Fruit fly (Drosophila melanogaster) whole organism, embryonic: ENCODE results near the gene Nab2.

Experiments
- CG10147 ChIP-seq: fragments of 200-800 bp; sonication (Bioruptor generic); optimal IDR thresholded peaks from 2 replicates; lab custom pipeline; 2019; ENCODE audit warnings: missing biosample characterization, mild to moderate bottlenecking, missing genetic modification characterization, moderate library complexity
- CG10209 ChIP-seq: fragments of 200-800 bp; sonication (Bioruptor generic); optimal IDR thresholded peaks from 3 replicates; lab custom pipeline; 2017; ENCODE audit warnings: missing biosample characterization, mild to moderate bottlenecking, missing genetic modification characterization, missing genetic modification reagents
- CG12104 ChIP-seq: fragments of 200-800 bp; sonication (Bioruptor generic); optimal IDR thresholded peaks from 3 replicates; lab custom pipeline; 2016; ENCODE audit warnings: missing biosample characterization, missing genetic modification characterization
- CG12659 ChIP-seq: fragments of 200-800 bp; sonication (Bioruptor generic); optimal IDR thresholded peaks from 3 replicates; lab custom pipeline; 2017; ENCODE audit warnings: mild to moderate bottlenecking, missing biosample characterization, missing genetic modification reagents, missing genetic modification characterization
- CG13775 ChIP-seq: fragments of 200-800 bp; sonication (Bioruptor generic); optimal IDR thresholded peaks from 3 replicates; lab custom pipeline; 2017; ENCODE audit warnings: missing biosample characterization, mild to moderate bottlenecking, missing genetic modification characterization
- CG1603 ChIP-seq: fragments of 200-800 bp; sonication (Bioruptor generic); optimal IDR thresholded peaks from 2 replicates; lab custom pipeline; 2019; ENCODE audit warnings: missing biosample characterization, mild to moderate bottlenecking, missing genetic modification characterization, moderate library complexity
- CG16863 ChIP-seq: fragments of 200-800 bp; sonication (Bioruptor generic); optimal IDR thresholded peaks from 3 replicates; lab custom pipeline; 2016; ENCODE audit warnings: missing biosample characterization, missing genetic modification characterization
- CG18476 ChIP-seq: fragments of 200-800 bp; sonication (Bioruptor generic); optimal IDR thresholded peaks from 2 replicates; lab custom pipeline; 2016; ENCODE audit warnings: missing biosample characterization, mild to moderate bottlenecking, missing genetic modification characterization
- CG31224 ChIP-seq: fragments of 200-800 bp; sonication (Bioruptor generic); IDR thresholded peaks from 2 replicates; pipeline ENCODE4 v1.3.6; 2022; ENCODE audit warnings: missing biosample characterization, missing genetic modification characterization
- CG3407 ChIP-seq: fragments of 200-800 bp; sonication (Bioruptor generic); optimal IDR thresholded peaks from 2 replicates; lab custom pipeline; 2018; ENCODE audit warnings: missing biosample characterization, mild to moderate bottlenecking, missing genetic modification characterization
- CG3838 ChIP-seq: fragments of 200-800 bp; sonication (Bioruptor generic); optimal IDR thresholded peaks from 3 replicates; lab custom pipeline; 2016; ENCODE audit warnings: missing biosample characterization, missing genetic modification characterization
- CG4730 ChIP-seq: fragments of 200-800 bp; sonication (Bioruptor generic); IDR thresholded peaks from 2 replicates; pipeline ENCODE4 v1.3.6; 2022; ENCODE audit warnings: missing biosample characterization, missing genetic modification characterization
- CG4854 ChIP-seq: fragments of 200-800 bp; sonication (Bioruptor generic); optimal IDR thresholded peaks from 2 replicates; lab custom pipeline; 2016; ENCODE audit warnings: missing biosample characterization, missing genetic modification characterization, inconsistent platforms
- CG6272 ChIP-seq: fragments of 200-800 bp; sonication (Bioruptor generic); IDR thresholded peaks from 2 replicates; pipeline ENCODE4 v1.3.6; 2022; ENCODE audit warnings: missing biosample characterization, missing genetic modification characterization
- CG6791 ChIP-seq: fragments of 200-800 bp; sonication (Bioruptor generic); IDR thresholded peaks from 3 replicates; pipeline ENCODE4 v1.3.6; 2022; ENCODE audit warnings: missing biosample characterization, missing genetic modification characterization; ENCODE audit not compliant: partially characterized antibody
- CG7745 ChIP-seq: fragments of 200-800 bp; sonication (Bioruptor generic); optimal IDR thresholded peaks from 2 replicates; lab custom pipeline; 2018; ENCODE audit warnings: missing biosample characterization, mild to moderate bottlenecking, missing genetic modification characterization, moderate library complexity
- CG8281 ChIP-seq: fragments of 200-800 bp; sonication (Bioruptor generic); optimal IDR thresholded peaks from 2 replicates; lab custom pipeline; 2018; ENCODE audit warnings: missing biosample characterization, mild to moderate bottlenecking, missing genetic modification characterization, moderate library complexity
- CG8388 ChIP-seq: fragments of 200-800 bp; sonication (Bioruptor generic); optimal IDR thresholded peaks from 2 replicates; lab custom pipeline; 2019; ENCODE audit warnings: missing biosample characterization, mild to moderate bottlenecking, missing genetic modification characterization, moderate library complexity
- CG9437 ChIP-seq: fragments of 200-800 bp; sonication (Bioruptor generic); optimal IDR thresholded peaks from 2 replicates; lab custom pipeline; 2018; ENCODE audit warnings: missing biosample characterization, mild to moderate bottlenecking, missing genetic modification characterization
- CG9797 ChIP-seq: fragments of 200-800 bp; sonication (Bioruptor generic); optimal IDR thresholded peaks from 3 replicates; lab custom pipeline; 2018; ENCODE audit warnings: missing biosample characterization, mild to moderate bottlenecking, missing genetic modification characterization
- CoRest ChIP-seq: fragments of 200-800 bp; sonication (Bioruptor generic); optimal IDR thresholded peaks from 3 replicates; lab custom pipeline; 2018; ENCODE audit warnings: missing biosample characterization, mild to moderate bottlenecking, missing genetic modification characterization, moderate library complexity
- Dip3 ChIP-seq: fragments of 200-800 bp; sonication (Bioruptor generic); optimal IDR thresholded peaks from 3 replicates; lab custom pipeline; 2016; ENCODE audit warnings: missing biosample characterization, missing genetic modification characterization
- Dll ChIP-seq: fragments of 200-800 bp; sonication (Bioruptor generic); IDR thresholded peaks from 4 replicates; pipeline ENCODE4 v1.3.6; 2022; ENCODE audit warnings: missing biosample characterization, missing genetic modification characterization; ENCODE audit not compliant: partially characterized antibody
- Doc3 ChIP-seq: fragments of 200-800 bp; sonication (Bioruptor generic); IDR thresholded peaks from 3 replicates; pipeline ENCODE4 v1.3.6; 2022; ENCODE audit warnings: missing biosample characterization, missing genetic modification characterization; ENCODE audit not compliant: partially characterized antibody
- Elba2 ChIP-seq: fragments of 200-800 bp; sonication (Bioruptor generic); optimal IDR thresholded peaks from 3 replicates; lab custom pipeline; 2016; ENCODE audit warnings: missing biosample characterization, missing genetic modification characterization
- Hand ChIP-seq: fragments of 200-800 bp; sonication (Bioruptor generic); optimal IDR thresholded peaks from 2 replicates; lab custom pipeline; 2017; ENCODE audit warnings: mild to moderate bottlenecking, missing biosample characterization, missing genetic modification reagents, missing genetic modification characterization
- Lhr ChIP-seq: fragments of 200-800 bp; sonication (Bioruptor generic); optimal IDR thresholded peaks from 3 replicates; lab custom pipeline; 2017; ENCODE audit warnings: mild to moderate bottlenecking, missing biosample characterization, missing genetic modification reagents, missing genetic modification characterization
- Meics ChIP-seq: fragments of 200-800 bp; sonication (Bioruptor generic); optimal IDR thresholded peaks from 2 replicates; lab custom pipeline; 2017; ENCODE audit warnings: missing biosample characterization, mild to moderate bottlenecking, missing genetic modification characterization
- NC2β ChIP-seq: fragments of 200-800 bp; sonication (Bioruptor generic); optimal IDR thresholded peaks from 2 replicates; lab custom pipeline; 2016; ENCODE audit warnings: missing biosample characterization, missing genetic modification characterization
- Scr ChIP-seq: fragments of 200-800 bp; sonication (Bioruptor generic); IDR thresholded peaks from 2 replicates; pipeline ENCODE4 v1.3.6; 2022; ENCODE audit warnings: missing biosample characterization, missing genetic modification characterization; ENCODE audit not compliant: partially characterized antibody
- Sox100B ChIP-seq: fragments of 200-800 bp; sonication (Bioruptor generic); optimal IDR thresholded peaks from 3 replicates; lab custom pipeline; 2018; ENCODE audit warnings: missing biosample characterization, mild to moderate bottlenecking, missing genetic modification characterization
- Trl ChIP-seq, 3 experiments: fragments of >200 bp in 2 of 3; fragments of 200-800 bp in 1 of 3; sonication (Bioruptor generic) in 1 of 3; optimal IDR thresholded peaks; 2 replicates in 1 of 3; 3 replicates in 2 of 3; lab custom pipeline; 2016 to 2017; ENCODE audit warnings: missing biosample characterization in 1 of 3, missing genetic modification characterization in 1 of 3
- abd-A ChIP-seq: fragments of 200-800 bp; sonication (Bioruptor generic); optimal IDR thresholded peaks from 3 replicates; lab custom pipeline; 2019; ENCODE audit warnings: missing biosample characterization, mild to moderate bottlenecking, missing genetic modification characterization, moderate library complexity
- ap ChIP-seq: fragments of 200-800 bp; sonication (Bioruptor generic); IDR thresholded peaks from 2 replicates; pipeline ENCODE4 v1.3.6; 2022; ENCODE audit warnings: missing biosample characterization, missing genetic modification characterization
- az2 ChIP-seq: fragments of 200-800 bp; sonication (Bioruptor generic); optimal IDR thresholded peaks from 3 replicates; lab custom pipeline; 2016; ENCODE audit warnings: missing biosample characterization, missing genetic modification characterization
- corto ChIP-seq: fragments of 200-800 bp; sonication (Bioruptor generic); optimal IDR thresholded peaks from 2 replicates; lab custom pipeline; 2016; ENCODE audit warnings: missing biosample characterization, mild to moderate bottlenecking, missing genetic modification characterization, moderate library complexity
- crp ChIP-seq, 2 experiments: fragments of 200-800 bp; sonication (Bioruptor generic); optimal IDR thresholded peaks; 2 replicates in 1 of 2; 3 replicates in 1 of 2; lab custom pipeline; 2017; ENCODE audit warnings: missing biosample characterization in 2 of 2, missing genetic modification characterization in 2 of 2, mild to moderate bottlenecking in 1 of 2, moderate library complexity in 1 of 2
- ftz-f1 ChIP-seq: fragments of 200-800 bp; sonication (Bioruptor generic); optimal IDR thresholded peaks from 2 replicates; lab custom pipeline; 2016; ENCODE audit warnings: missing biosample characterization, missing genetic modification characterization
- gce ChIP-seq: fragments of 200-800 bp; sonication (Bioruptor generic); IDR thresholded peaks from 3 replicates; pipeline ENCODE4 v1.3.6; 2022; ENCODE audit warnings: missing biosample characterization, missing genetic modification characterization
- gcm2 ChIP-seq: fragments of 200-800 bp; sonication (Bioruptor generic); optimal IDR thresholded peaks from 2 replicates; lab custom pipeline; 2016; ENCODE audit warnings: missing biosample characterization, missing genetic modification characterization
- hb ChIP-seq: fragments of 200-800 bp; sonication (Bioruptor generic); IDR thresholded peaks from 3 replicates; pipeline ENCODE4 v1.3.6; 2022; ENCODE audit warnings: missing biosample characterization, missing genetic modification characterization; ENCODE audit not compliant: partially characterized antibody
- odd ChIP-seq: fragments of 200-800 bp; sonication (Bioruptor generic); optimal IDR thresholded peaks from 2 replicates; lab custom pipeline; 2017; ENCODE audit warnings: missing biosample characterization, mild to moderate bottlenecking, missing genetic modification characterization
- shn ChIP-seq: fragments of 200-800 bp; sonication (Bioruptor generic); optimal IDR thresholded peaks from 3 replicates; lab custom pipeline; 2016; ENCODE audit warnings: missing biosample characterization, missing genetic modification characterization
- slp2 ChIP-seq: fragments of 200-800 bp; sonication (Bioruptor generic); optimal IDR thresholded peaks from 2 replicates; lab custom pipeline; 2016; ENCODE audit warnings: missing biosample characterization, missing genetic modification characterization
- stc ChIP-seq: fragments of 200-800 bp; sonication (Bioruptor generic); IDR thresholded peaks from 2 replicates; pipeline ENCODE4 v1.3.6; 2022; ENCODE audit warnings: missing biosample characterization, missing genetic modification characterization
- unc-4 ChIP-seq: fragments of 200-800 bp; sonication (Bioruptor generic); IDR thresholded peaks from 2 replicates; pipeline ENCODE4 v1.3.6; 2022; ENCODE audit warnings: missing biosample characterization, missing genetic modification characterization; ENCODE audit not compliant: partially characterized antibody
- wek ChIP-seq: fragments of 200-800 bp; sonication (Bioruptor generic); optimal IDR thresholded peaks from 3 replicates; lab custom pipeline; 2018; ENCODE audit warnings: missing biosample characterization, mild to moderate bottlenecking, missing genetic modification characterization, moderate library complexity

Nab2 gene

dm6 chr3R:24318217-24319082 lies at the start of gene Nab2, which contains the start of gene BRWD3 (continued):
- TF ChIP-seq CG8388 (GFP tag; lab: Kevin White, UChicago), result no peak
- TF ChIP-seq corto (GFP tag; lab: Kevin White, UChicago), result no peak
- peak; percentile 36; the same call in 1 of the 2 replicates for TF ChIP-seq stc (GFP tag; lab: Robert Waterston, UW)
- no peak for TF ChIP-seq CG16863 (GFP tag; lab: Kevin White, UChicago)
- no peak for TF ChIP-seq CG10147 (GFP tag; lab: Kevin White, UChicago)
- no peak for TF ChIP-seq CG31224
- TF ChIP-seq CG18476, result peak; percentile 44
- no peak for TF ChIP-seq Elba2 (GFP tag; lab: Kevin White, UChicago)
- peak; percentile 4 for TF ChIP-seq CG9797 (GFP tag; lab: Kevin White, UChicago)
- TF ChIP-seq CG12659 (GFP tag; lab: Kevin White, UChicago), result peak; percentile 42
- TF ChIP-seq CG4730 (GFP tag; lab: Robert Waterston, UW), result no peak
- TF ChIP-seq Hand (GFP tag; lab: Kevin White, UChicago), result no peak
- TF ChIP-seq gce (GFP tag; lab: Robert Waterston, UW), result no peak
- TF ChIP-seq CG1603 (tag; lab: Kevin White, UChicago), result no peak
- TF ChIP-seq Meics (GFP tag; lab: Kevin White, UChicago), result no peak
- peak; percentile 64 for TF ChIP-seq Scr (GFP tag; lab: Robert Waterston, UW)
- TF ChIP-seq gcm2 (GFP tag; lab: Kevin White, UChicago), result no peak
- no peak for TF ChIP-seq slp2 (GFP tag; lab: Kevin White, UChicago)
- peak in 1 of 2 experiments; percentile 24 for TF ChIP-seq crp (GFP tag; optimal IDR thresholded peaks at IDR 0.05; lab: Kevin White, UChicago)
- 0 out of 2 replicates have a peak, but pooled peaks have one; percentile 6 for TF ChIP-seq CG6272 (GFP tag; lab: Robert Waterston, UW)
- TF ChIP-seq CG7745 (tag; lab: Kevin White, UChicago), result no peak
- TF ChIP-seq Dll (GFP tag; lab: Robert Waterston, UW), result peak; percentile 67; the same call in 3 of the 4 replicates
- no peak for TF ChIP-seq CG10209 (GFP tag; lab: Kevin White, UChicago)
- peak; percentile 43 for TF ChIP-seq az2
- TF ChIP-seq CG9437 (GFP tag; lab: Kevin White, UChicago), result peak; percentile 33
- TF ChIP-seq CG8281 (tag; lab: Kevin White, UChicago), result no peak
- TF ChIP-seq unc-4, result peak; percentile 62
- TF ChIP-seq NC2β (GFP tag; lab: Kevin White, UChicago), result no peak
- TF ChIP-seq CG3407 (GFP tag; lab: Kevin White, UChicago), result no peak
- peak; percentile 59; the same call in 1 of the 3 replicates for TF ChIP-seq hb (GFP tag; lab: Robert Waterston, UW)
- peak; percentile 85 for TF ChIP-seq CG6791 (GFP tag; lab: Robert Waterston, UW)
- TF ChIP-seq ftz-f1 (GFP tag; lab: Kevin White, UChicago), result no peak
- TF ChIP-seq ap (GFP tag; lab: Robert Waterston, UW), result no peak
- no peak for TF ChIP-seq abd-A (tag; lab: Kevin White, UChicago)
- peak; percentile 68 for TF ChIP-seq CG13775
- peak; percentile 33 for TF ChIP-seq Doc3 (GFP tag; lab: Robert Waterston, UW)
- TF ChIP-seq shn (GFP tag; lab: Kevin White, UChicago), result no peak
- TF ChIP-seq CoRest (tag; lab: Kevin White, UChicago), result peak; percentile 47
- no peak for TF ChIP-seq Trl (optimal IDR thresholded peaks at IDR 0.05; lab: Kevin White, UChicago)
- TF ChIP-seq Trl (GFP tag; optimal IDR thresholded peaks at IDR 0.05; lab: Kevin White, UChicago), result peak; percentile 27
- TF ChIP-seq CG3838 (GFP tag; lab: Kevin White, UChicago), result no peak
- no peak for TF ChIP-seq Dip3 (GFP tag; lab: Kevin White, UChicago)
- no peak for TF ChIP-seq Lhr
- TF ChIP-seq wek (GFP tag; lab: Kevin White, UChicago), result peak; percentile 83
- no peak for TF ChIP-seq CG4854 (GFP tag; lab: Kevin White, UChicago)
- no peak for TF ChIP-seq odd (GFP tag; lab: Kevin White, UChicago)
- peak; percentile 49 for TF ChIP-seq CG12104 (GFP tag; lab: Kevin White, UChicago)
- no peak for TF ChIP-seq Sox100B (GFP tag; lab: Kevin White, UChicago)
